Worm (Caenorhabditis elegans): Measurements from ENCODE around the gene Y39B6A.41.

Y39B6A.41 gene

DNA sequence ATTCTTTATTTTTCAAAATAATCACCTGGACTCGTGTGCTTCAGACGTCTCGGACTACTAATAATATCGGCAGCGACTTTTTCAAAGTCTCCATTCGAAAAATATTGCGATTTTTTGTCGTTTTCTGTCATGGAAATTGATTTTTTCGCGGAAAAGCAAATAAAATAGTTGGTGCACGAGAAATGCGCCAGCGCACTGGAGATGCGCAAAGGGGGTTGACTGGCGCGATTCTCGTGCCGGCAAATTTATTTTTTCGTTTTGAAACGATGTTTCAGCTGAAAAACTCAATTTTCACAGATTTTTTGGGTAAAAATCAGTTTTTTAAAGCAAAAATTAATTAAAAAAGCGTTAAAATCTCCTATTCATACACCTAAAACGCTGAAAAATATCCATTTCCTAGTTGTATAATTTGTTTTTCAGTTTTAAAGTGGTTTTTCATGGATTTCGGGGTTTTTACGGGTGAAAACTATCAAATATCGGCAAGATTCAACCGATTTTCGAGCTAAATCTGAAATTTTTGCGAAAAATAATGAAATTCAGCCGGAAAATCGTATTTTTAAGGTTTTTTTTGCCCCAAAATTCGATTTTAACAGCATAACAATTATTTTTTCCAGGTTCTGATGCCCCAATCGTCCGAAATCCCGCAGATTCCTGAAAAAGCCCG, 12.6 kb upstream of the Y39B6A.41 start, which contains the start of the genes reps-1 and Y39B6A.37 (continued):
- TF ChIP-seq hmg-1.2 (GFP tag; IDR thresholded peaks at IDR 0.05) (peak; percentile 43; the same call in 1 of the 2 replicates), nfya-1 (tag; optimal IDR thresholded peaks at IDR 0.05; ENCODE audit: borderline replicate concordance, insufficient read depth) (no peak), F57C9.4 (tag; optimal IDR thresholded peaks at IDR 0.05) (no peak), lin-35 (GFP tag; optimal IDR thresholded peaks at IDR 0.05) (peak in 1 of 3 experiments; percentile 77), ets-4 (GFP tag; optimal IDR thresholded peaks at IDR 0.05) (no peak), snpc-1.3 (tag; optimal IDR thresholded peaks at IDR 0.05; ENCODE audit: insufficient read depth) (peak; percentile 1), F52B5.7 (tag; optimal IDR thresholded peaks at IDR 0.05) (no peak), gei-17 (GFP tag; optimal IDR thresholded peaks at IDR 0.05) (peak; percentile 27), T07F8.4 (tag; optimal IDR thresholded peaks at IDR 0.05) (no peak), F22D6.2 (tag; optimal IDR thresholded peaks at IDR 0.05) (no peak), sptf-2 (GFP tag; optimal IDR thresholded peaks at IDR 0.05) (no peak), dox-1 (GFP tag; IDR thresholded peaks at IDR 0.05) (peak; percentile 85), ztf-6 (GFP tag; IDR thresholded peaks at IDR 0.05) (no peak), him-1 (tag; optimal IDR thresholded peaks at IDR 0.05) (no peak), ama-1 (optimal IDR thresholded peaks at IDR 0.05) (no peak), ama-1 (GFP tag; optimal IDR thresholded peaks at IDR 0.05) (no peak), Y79H2A.3 (GFP tag; conservative IDR thresholded peaks at IDR 0.05) (no peak), F57A8.1 (GFP tag; optimal IDR thresholded peaks at IDR 0.05) (no peak), K12H6.12 (tag; optimal IDR thresholded peaks at IDR 0.05) (peak; percentile 78), athp-1 (tag; optimal IDR thresholded peaks at IDR 0.05) (no peak), B0035.1 (tag; optimal IDR thresholded peaks at IDR 0.05) (no peak), nhr-179 (tag; optimal IDR thresholded peaks at IDR 0.05) (no peak), let-526 (GFP tag; IDR thresholded peaks at IDR 0.05) (no peak), lin-54 (GFP tag; optimal IDR thresholded peaks at IDR 0.05) (peak; percentile 74), rec-8 (tag; optimal IDR thresholded peaks at IDR 0.05) (no peak), F55B11.4 (tag; optimal IDR thresholded peaks at IDR 0.05; ENCODE audit: borderline replicate concordance, insufficient read depth) (no peak), rcor-1 (GFP tag; IDR thresholded peaks at IDR 0.05) (peak; percentile 74), nfyb-1 (GFP tag; IDR thresholded peaks at IDR 0.05) (peak; percentile 65), rpc-1 (optimal IDR thresholded peaks at IDR 0.05) (no peak), rpc-1 (tag; optimal IDR thresholded peaks at IDR 0.05) (no peak), ZK185.1 (tag; optimal IDR thresholded peaks at IDR 0.05; ENCODE audit: poor library complexity, severe bottlenecking) (no peak), unc-62 (GFP tag; optimal IDR thresholded peaks at IDR 0.05) (no peak), tbp1 (GFP tag; optimal IDR thresholded peaks at IDR 0.05) (peak; percentile 45), lin-40 (tag; optimal IDR thresholded peaks at IDR 0.05) (peak; percentile 82), ceh-58 (GFP tag; IDR thresholded peaks at IDR 0.05) (no peak), F33H1.4 (GFP tag; IDR thresholded peaks at IDR 0.05) (peak; percentile 44), C06A6.2 (GFP tag; conservative IDR thresholded peaks at IDR 0.05) (peak; percentile 72), ztf-3 (GFP tag; optimal IDR thresholded peaks at IDR 0.05) (no peak), egl-18 (GFP tag; IDR thresholded peaks at IDR 0.05) (no peak), lin-26 (GFP tag; IDR thresholded peaks at IDR 0.05) (no peak), tbx-9 (tag; optimal IDR thresholded peaks at IDR 0.05; ENCODE audit: borderline replicate concordance) (no peak)

All from whole organism, young adult.